Worm (Caenorhabditis elegans): ENCODE measurements around the gene T23F4.2.

Gene T23F4.2

ce11 chrII:1163275-1163674, at the start of gene T23F4.2:
T23F4.2 (plus strand) TSS chrII:1163575.
- no peak for TF ChIP-seq ref-1 (GFP tag; conservative IDR thresholded peaks at IDR 0.05)
- no peak for TF ChIP-seq flt-1 (GFP tag; IDR thresholded peaks at IDR 0.05)
- TF ChIP-seq tab-1 (GFP tag; IDR thresholded peaks at IDR 0.05), result no peak
- TF ChIP-seq ztf-23 (GFP tag; IDR thresholded peaks at IDR 0.05), result no peak
- no peak for TF ChIP-seq ztf-29 (GFP tag; IDR thresholded peaks at IDR 0.05)
- no peak for TF ChIP-seq med-1 (GFP tag; optimal IDR thresholded peaks at IDR 0.05; ENCODE audit: insufficient read depth)
- TF ChIP-seq cog-1 (tag; optimal IDR thresholded peaks at IDR 0.05), result no peak
- no peak for TF ChIP-seq klf-2 (GFP tag; conservative IDR thresholded peaks at IDR 0.05)
- no peak for TF ChIP-seq T22C8.4 (GFP tag; IDR thresholded peaks at IDR 0.05)

DNA sequence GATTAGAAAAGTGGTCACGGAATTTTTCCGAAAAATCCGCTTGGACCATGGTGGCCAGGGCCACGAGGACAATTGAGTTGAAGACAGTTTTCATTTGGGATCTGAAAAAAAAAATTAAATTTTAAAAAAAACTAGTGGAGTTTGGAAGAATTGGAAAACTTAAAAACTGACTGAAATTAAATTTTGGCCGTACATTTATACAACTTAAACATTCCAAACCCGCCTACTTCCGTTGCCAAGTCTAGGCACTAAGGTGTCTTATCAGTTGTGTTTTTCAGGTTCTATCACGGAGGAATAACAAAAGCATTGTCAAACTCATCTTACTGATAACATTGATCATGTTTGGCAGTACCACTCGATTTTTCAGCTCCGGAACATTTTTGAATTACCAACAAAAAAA, 49.2 kb upstream of the T23F4.2 start, which contains the start of gene lips-12:
Gene lips-12, minus strand, starts transcription at position 101 of the 400 bp plus-strand sequence.
- no peak for TF ChIP-seq klf-2 (GFP tag; conservative IDR thresholded peaks at IDR 0.05)
- TF ChIP-seq flt-1 (GFP tag; IDR thresholded peaks at IDR 0.05), result no peak
- TF ChIP-seq cog-1 (tag; optimal IDR thresholded peaks at IDR 0.05), result no peak
- TF ChIP-seq ref-1 (GFP tag; conservative IDR thresholded peaks at IDR 0.05), result no peak
- TF ChIP-seq ztf-29 (GFP tag; IDR thresholded peaks at IDR 0.05), result no peak
- TF ChIP-seq ztf-23 (GFP tag; IDR thresholded peaks at IDR 0.05), result no peak
- no peak for TF ChIP-seq T22C8.4 (GFP tag; IDR thresholded peaks at IDR 0.05)
- TF ChIP-seq med-1 (GFP tag; optimal IDR thresholded peaks at IDR 0.05; ENCODE audit: insufficient read depth), result no peak
- no peak for TF ChIP-seq tab-1 (GFP tag; IDR thresholded peaks at IDR 0.05)

ce11 chrII:1116521-1116920, 46.9 kb upstream of the T23F4.2 start:
- TF ChIP-seq ztf-23 (GFP tag; IDR thresholded peaks at IDR 0.05), result no peak

DNA sequence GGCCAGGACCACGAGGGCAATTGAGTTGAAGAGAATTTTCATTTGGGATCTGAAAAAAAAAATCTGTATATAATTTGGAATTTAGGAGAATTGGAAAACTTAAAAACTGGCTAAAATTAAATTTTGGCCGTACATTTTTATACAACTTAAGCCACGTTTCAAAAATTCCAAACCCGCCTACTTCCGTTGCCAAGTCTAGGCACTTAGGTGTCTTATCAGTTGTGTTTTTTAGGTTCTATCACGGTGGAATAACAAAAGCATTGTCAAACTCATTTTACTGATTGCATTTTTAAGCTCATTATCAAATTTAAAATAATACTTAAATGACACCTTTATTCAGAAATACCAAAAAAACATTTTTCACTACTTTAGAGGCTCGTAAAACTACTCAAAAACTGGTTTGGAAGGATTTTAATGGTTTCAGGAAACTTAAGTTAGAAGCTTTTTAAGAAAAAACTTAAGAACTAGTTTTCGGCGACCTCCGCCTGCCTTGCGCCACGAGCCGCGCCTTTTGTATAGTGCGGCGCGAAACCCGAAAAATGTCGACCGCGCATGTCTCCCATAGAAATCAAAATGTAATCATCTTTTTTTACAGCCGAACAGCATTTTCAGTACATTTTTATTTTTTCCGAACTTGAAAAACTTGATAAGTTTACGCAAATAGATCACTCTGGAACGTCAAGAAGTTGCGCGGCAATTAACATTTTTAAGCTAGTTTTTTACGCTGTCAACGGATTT, 45.2 kb upstream of the T23F4.2 start, which contains the start of gene lips-13:
Gene lips-13, minus strand, starts transcription at position 51 of the 738 bp plus-strand sequence.
- TF ChIP-seq klf-2 (GFP tag; conservative IDR thresholded peaks at IDR 0.05) (no peak), ref-1 (GFP tag; conservative IDR thresholded peaks at IDR 0.05) (no peak), flt-1 (GFP tag; IDR thresholded peaks at IDR 0.05) (no peak), cog-1 (tag; optimal IDR thresholded peaks at IDR 0.05) (no peak), med-1 (GFP tag; optimal IDR thresholded peaks at IDR 0.05; ENCODE audit: insufficient read depth) (no peak), ztf-23 (GFP tag; IDR thresholded peaks at IDR 0.05) (no peak), tab-1 (GFP tag; IDR thresholded peaks at IDR 0.05) (no peak), T22C8.4 (GFP tag; IDR thresholded peaks at IDR 0.05) (no peak), ztf-29 (GFP tag; IDR thresholded peaks at IDR 0.05) (no peak)

ce11 chrII:1123208-1123607, 40.2 kb upstream of the T23F4.2 start, which contains the start of the genes sut-1 and eri-3:
sut-1 (minus strand) TSS chrII:1123265.
eri-3 (plus strand) TSS chrII:1123534.
- TF ChIP-seq ref-1 (GFP tag; conservative IDR thresholded peaks at IDR 0.05), result no peak
- TF ChIP-seq ztf-23 (GFP tag; IDR thresholded peaks at IDR 0.05), result no peak
- TF ChIP-seq klf-2 (GFP tag; conservative IDR thresholded peaks at IDR 0.05), result no peak
- TF ChIP-seq tab-1 (GFP tag; IDR thresholded peaks at IDR 0.05), result no peak
- no peak for TF ChIP-seq ztf-29 (GFP tag; IDR thresholded peaks at IDR 0.05)

DNA sequence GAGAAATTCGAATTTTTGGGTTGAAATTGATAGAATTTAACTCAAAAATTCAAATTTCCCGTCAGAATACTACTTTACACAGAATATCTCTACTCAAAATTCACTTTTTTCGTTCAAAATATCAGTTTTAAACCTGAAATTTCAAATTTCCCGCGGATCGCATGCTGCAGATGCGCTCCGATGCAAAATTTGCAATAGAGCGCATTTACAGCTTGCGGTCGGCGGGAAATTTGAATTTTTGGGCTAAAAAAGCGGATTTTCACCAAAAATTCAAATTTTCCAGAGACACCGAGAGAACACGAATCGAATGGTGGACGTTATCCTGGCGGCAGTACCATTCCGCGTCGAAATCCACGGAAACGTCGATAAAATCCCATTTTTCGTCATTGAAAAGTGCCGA, 38.6 kb upstream of the T23F4.2 start:
- TF ChIP-seq klf-2 (GFP tag; conservative IDR thresholded peaks at IDR 0.05) (no peak), ref-1 (GFP tag; conservative IDR thresholded peaks at IDR 0.05) (no peak), T22C8.4 (GFP tag; IDR thresholded peaks at IDR 0.05) (no peak), flt-1 (GFP tag; IDR thresholded peaks at IDR 0.05) (no peak), tab-1 (GFP tag; IDR thresholded peaks at IDR 0.05) (no peak), ztf-29 (GFP tag; IDR thresholded peaks at IDR 0.05) (no peak), cog-1 (tag; optimal IDR thresholded peaks at IDR 0.05) (no peak), med-1 (GFP tag; optimal IDR thresholded peaks at IDR 0.05; ENCODE audit: insufficient read depth) (no peak), ztf-23 (GFP tag; IDR thresholded peaks at IDR 0.05) (no peak)

DNA sequence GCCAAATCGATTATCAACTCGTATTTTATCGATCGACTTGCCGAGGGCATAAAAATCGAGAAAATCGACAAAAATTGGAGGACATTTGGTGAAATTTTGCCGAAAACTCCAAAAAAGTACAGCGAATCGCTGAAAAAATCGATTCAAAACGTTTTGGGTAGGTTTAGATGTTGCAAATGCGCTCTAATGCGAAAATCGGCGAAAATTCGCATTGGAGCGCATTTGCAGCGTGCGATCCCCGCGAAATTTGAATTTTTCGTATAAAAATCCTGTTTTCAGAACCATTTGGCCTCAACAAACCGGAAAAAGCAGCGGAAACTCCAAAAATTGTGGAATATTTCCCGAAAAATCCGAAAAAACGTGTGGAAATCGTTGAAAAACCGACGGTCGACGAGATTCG, 36.9 kb upstream of the T23F4.2 start:
- no peak for TF ChIP-seq ztf-23 (GFP tag; IDR thresholded peaks at IDR 0.05)

ce11 chrII:1127676-1128075, 35.7 kb upstream of the T23F4.2 start, which contains the start of gene taf-6.1:
taf-6.1 (plus strand) TSS chrII:1127976.
- TF ChIP-seq klf-2 (GFP tag; conservative IDR thresholded peaks at IDR 0.05), result no peak
- no peak for TF ChIP-seq tab-1 (GFP tag; IDR thresholded peaks at IDR 0.05)
- no peak for TF ChIP-seq flt-1 (GFP tag; IDR thresholded peaks at IDR 0.05)
- TF ChIP-seq cog-1 (tag; optimal IDR thresholded peaks at IDR 0.05), result no peak
- TF ChIP-seq ztf-29 (GFP tag; IDR thresholded peaks at IDR 0.05), result no peak
- TF ChIP-seq T22C8.4 (GFP tag; IDR thresholded peaks at IDR 0.05), result no peak
- no peak for TF ChIP-seq ztf-23 (GFP tag; IDR thresholded peaks at IDR 0.05)
- no peak for TF ChIP-seq ref-1 (GFP tag; conservative IDR thresholded peaks at IDR 0.05)
- TF ChIP-seq med-1 (GFP tag; optimal IDR thresholded peaks at IDR 0.05; ENCODE audit: insufficient read depth), result no peak

ce11 chrII:1130241-1130640, 33.1 kb upstream of the T23F4.2 start:
- TF ChIP-seq ztf-23 (GFP tag; IDR thresholded peaks at IDR 0.05) (no peak), med-1 (GFP tag; optimal IDR thresholded peaks at IDR 0.05; ENCODE audit: insufficient read depth) (no peak)

DNA sequence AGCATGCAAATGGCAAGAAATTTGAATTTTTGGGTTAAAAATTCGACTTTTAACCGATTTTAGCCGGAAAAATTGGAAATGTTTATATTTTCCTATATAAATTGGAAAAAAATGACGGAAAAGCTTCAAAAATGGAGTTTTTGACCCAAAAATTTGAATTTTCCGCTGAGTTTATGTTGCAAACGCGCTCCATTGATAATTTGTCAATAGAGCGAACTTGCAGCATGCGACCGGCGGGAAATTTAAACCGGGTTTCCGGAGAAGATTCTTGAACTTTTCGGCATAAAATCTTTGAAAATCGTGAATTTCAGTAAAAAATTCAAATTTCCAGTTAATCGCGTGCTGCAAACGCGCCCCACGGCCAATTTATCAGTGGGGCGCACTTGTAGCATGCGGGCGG, 32.0 kb upstream of the T23F4.2 start:
- no peak for TF ChIP-seq ref-1 (GFP tag; conservative IDR thresholded peaks at IDR 0.05)
- no peak for TF ChIP-seq tab-1 (GFP tag; IDR thresholded peaks at IDR 0.05)

ce11 chrII:1131821-1132220, 31.6 kb upstream of the T23F4.2 start:
- no peak for TF ChIP-seq tab-1 (GFP tag; IDR thresholded peaks at IDR 0.05)
- TF ChIP-seq T22C8.4 (GFP tag; IDR thresholded peaks at IDR 0.05), result no peak
- TF ChIP-seq ztf-23 (GFP tag; IDR thresholded peaks at IDR 0.05), result no peak
- no peak for TF ChIP-seq ref-1 (GFP tag; conservative IDR thresholded peaks at IDR 0.05)
- TF ChIP-seq klf-2 (GFP tag; conservative IDR thresholded peaks at IDR 0.05), result no peak
- no peak for TF ChIP-seq cog-1 (tag; optimal IDR thresholded peaks at IDR 0.05)
- no peak for TF ChIP-seq ztf-29 (GFP tag; IDR thresholded peaks at IDR 0.05)
- TF ChIP-seq med-1 (GFP tag; optimal IDR thresholded peaks at IDR 0.05; ENCODE audit: insufficient read depth), result no peak
- no peak for TF ChIP-seq flt-1 (GFP tag; IDR thresholded peaks at IDR 0.05)
